Worm (Caenorhabditis elegans) whole organism, late embryonic: ENCODE measurements around the gene clk-2.

ENCODE experiments used
- F13H6.1 ChIP-seq: sonication (generic microtip); optimal IDR thresholded peaks from 2 replicates; lab custom pipeline; 2016; ENCODE audit warnings: missing genetic modification characterization, missing compliant biosample characterization
- K09A11.1 ChIP-seq: sonication (generic microtip); optimal IDR thresholded peaks from 2 replicates; lab custom pipeline; 2017; ENCODE audit warnings: antibody characterized with exemption, mild to moderate bottlenecking, missing genetic modification characterization, missing compliant biosample characterization; ENCODE audit not compliant: insufficient read depth
- Y22D7AL.16 ChIP-seq: sonication (generic microtip); optimal IDR thresholded peaks from 2 replicates; lab custom pipeline; 2016; ENCODE audit warnings: missing genetic modification characterization, missing compliant biosample characterization
- ama-1 ChIP-seq: fragments of 150-350 bp; optimal IDR thresholded peaks from 2 replicates; lab custom pipeline; 2014
- ceh-45 ChIP-seq: fragments of 200-800 bp; sonication (Bioruptor generic); IDR thresholded peaks from 2 replicates; pipeline ENCODE4 v1.3.6; 2022; ENCODE audit warnings: missing genetic modification reagents, missing genetic modification characterization, missing compliant biosample characterization
- dmd-4 ChIP-seq: sonication (generic microtip); optimal IDR thresholded peaks from 2 replicates; lab custom pipeline; 2016; ENCODE audit warnings: borderline replicate concordance, missing genetic modification characterization, missing compliant biosample characterization
- hlh-15 ChIP-seq: sonication (generic microtip); optimal IDR thresholded peaks from 2 replicates; lab custom pipeline; 2016; ENCODE audit warnings: missing genetic modification characterization, missing compliant biosample characterization
- nhr-11 ChIP-seq: fragments of 150-350 bp; optimal IDR thresholded peaks from 2 replicates; lab custom pipeline; 2014; ENCODE audit warnings: missing biosample characterization, missing genetic modification characterization
- pax-1 ChIP-seq: fragments of 150-350 bp; optimal IDR thresholded peaks from 2 replicates; lab custom pipeline; 2014; ENCODE audit warnings: missing biosample characterization, missing genetic modification characterization
- pha-4 ChIP-seq: fragments of 150-350 bp; optimal IDR thresholded peaks from 2 replicates; lab custom pipeline; 2018; ENCODE audit warnings: missing biosample characterization, missing genetic modification reagents, missing genetic modification characterization
- rnt-1 ChIP-seq: sonication (generic microtip); optimal IDR thresholded peaks from 2 replicates; lab custom pipeline; 2016; ENCODE audit warnings: missing genetic modification characterization, missing compliant biosample characterization
- syd-9 ChIP-seq: sonication (generic microtip); optimal IDR thresholded peaks from 2 replicates; lab custom pipeline; 2016; ENCODE audit warnings: mild to moderate bottlenecking, missing genetic modification characterization, moderate library complexity, missing compliant biosample characterization
- tbx-2 ChIP-seq: sonication (generic microtip); optimal IDR thresholded peaks from 2 replicates; lab custom pipeline; 2016; ENCODE audit warnings: missing genetic modification characterization, missing compliant biosample characterization

DNA sequence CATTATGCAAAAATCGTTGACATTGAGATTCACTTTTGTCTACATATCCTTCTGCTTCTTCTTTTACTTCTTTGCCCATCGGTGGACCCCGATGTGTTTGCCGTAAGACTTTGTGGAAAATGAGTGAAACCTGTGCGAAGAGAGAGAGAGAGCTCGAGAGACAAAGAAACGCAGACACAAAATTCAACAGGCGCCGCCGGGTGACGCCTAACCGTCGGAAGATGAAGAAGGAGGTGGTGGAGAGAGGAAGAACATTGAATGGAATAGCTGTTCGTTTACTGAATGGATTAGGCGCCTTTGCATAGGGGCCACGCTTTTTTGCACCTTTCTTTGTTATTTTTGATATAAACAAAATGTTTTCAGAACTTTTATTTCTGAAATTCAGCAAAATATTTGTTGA, 11.3 kb downstream of the clk-2 start:
- TF ChIP-seq pha-4 (tag; lab: Kevin White, UChicago), result no peak
- no peak for TF ChIP-seq syd-9 (tag; lab: Kevin White, UChicago)
- no peak for TF ChIP-seq ceh-45 (GFP tag; lab: Robert Waterston, UW)
- no peak for TF ChIP-seq dmd-4 (tag; lab: Kevin White, UChicago)
- no peak for TF ChIP-seq hlh-15 (tag; lab: Kevin White, UChicago)
- no peak for TF ChIP-seq pax-1
- no peak for TF ChIP-seq F13H6.1 (tag; lab: Kevin White, UChicago)
- TF ChIP-seq K09A11.1 (tag; lab: Kevin White, UChicago), result no peak
- TF ChIP-seq ama-1 (lab: Kevin White, UChicago), result no peak
- no peak for TF ChIP-seq nhr-11
- no peak for TF ChIP-seq rnt-1
- no peak for TF ChIP-seq Y22D7AL.16
- TF ChIP-seq tbx-2 (tag; lab: Kevin White, UChicago), result no peak
